Fruit fly (Drosophila melanogaster) whole organism, embryonic: Measurements from ENCODE around the gene DCTN5-p25.

ENCODE experiments used
- ATbp ChIP-seq: fragments of 200-800 bp; sonication (Bioruptor generic); optimal IDR thresholded peaks from 2 replicates; lab custom pipeline; 2017; ENCODE audit warnings: missing biosample characterization, mild to moderate bottlenecking, missing genetic modification characterization, missing genetic modification reagents
- CG12071 ChIP-seq: fragments of 200-800 bp; sonication (Bioruptor generic); optimal IDR thresholded peaks from 3 replicates; lab custom pipeline; 2018; ENCODE audit warnings: missing biosample characterization, mild to moderate bottlenecking, missing genetic modification characterization
- CG15011 ChIP-seq: fragments of 200-800 bp; sonication (Bioruptor generic); optimal IDR thresholded peaks from 3 replicates; lab custom pipeline; 2018; ENCODE audit warnings: missing biosample characterization, mild to moderate bottlenecking, missing genetic modification characterization
- CG17612 ChIP-seq: fragments of 200-800 bp; sonication (Bioruptor generic); IDR thresholded peaks from 2 replicates; pipeline ENCODE4 v1.3.6; 2022; ENCODE audit warnings: missing biosample characterization, missing genetic modification characterization
- CG1832 ChIP-seq: fragments of 200-800 bp; sonication (Bioruptor generic); optimal IDR thresholded peaks from 2 replicates; lab custom pipeline; 2017; ENCODE audit warnings: missing biosample characterization, mild to moderate bottlenecking, missing genetic modification characterization, inconsistent platforms
- CG18476 ChIP-seq: fragments of 200-800 bp; sonication (Bioruptor generic); optimal IDR thresholded peaks from 2 replicates; lab custom pipeline; 2016; ENCODE audit warnings: missing biosample characterization, mild to moderate bottlenecking, missing genetic modification characterization
- CG30431 ChIP-seq: fragments of 200-800 bp; sonication (Bioruptor generic); optimal IDR thresholded peaks from 2 replicates; lab custom pipeline; 2017; ENCODE audit warnings: missing biosample characterization, missing genetic modification characterization
- CG31365 ChIP-seq: fragments of 200-800 bp; sonication (Bioruptor generic); optimal IDR thresholded peaks from 2 replicates; lab custom pipeline; 2018; ENCODE audit warnings: missing biosample characterization, mild to moderate bottlenecking, missing genetic modification characterization
- CG4282 ChIP-seq: fragments of 200-800 bp; sonication (Bioruptor generic); optimal IDR thresholded peaks from 2 replicates; lab custom pipeline; 2016; ENCODE audit warnings: missing biosample characterization, missing genetic modification characterization
- CG4360 ChIP-seq: fragments of 200-800 bp; sonication (Bioruptor generic); IDR thresholded peaks from 2 replicates; pipeline ENCODE4 v1.3.6; 2022; ENCODE audit warnings: missing biosample characterization, missing genetic modification characterization
- CG4404 ChIP-seq: fragments of 200-800 bp; sonication (Bioruptor generic); IDR thresholded peaks from 2 replicates; pipeline ENCODE4 v1.3.6; 2022; ENCODE audit warnings: missing biosample characterization, missing genetic modification characterization
- CG6791 ChIP-seq: fragments of 200-800 bp; sonication (Bioruptor generic); IDR thresholded peaks from 3 replicates; pipeline ENCODE4 v1.3.6; 2022; ENCODE audit warnings: missing biosample characterization, missing genetic modification characterization; ENCODE audit not compliant: partially characterized antibody
- CG8388 ChIP-seq: fragments of 200-800 bp; sonication (Bioruptor generic); optimal IDR thresholded peaks from 2 replicates; lab custom pipeline; 2019; ENCODE audit warnings: missing biosample characterization, mild to moderate bottlenecking, missing genetic modification characterization, moderate library complexity
- CG9727 ChIP-seq: fragments of 200-800 bp; sonication (Bioruptor generic); optimal IDR thresholded peaks from 3 replicates; lab custom pipeline; 2017; ENCODE audit warnings: missing biosample characterization, mild to moderate bottlenecking, missing genetic modification characterization
- D19B ChIP-seq: fragments of 200-800 bp; sonication (Bioruptor generic); optimal IDR thresholded peaks from 2 replicates; lab custom pipeline; 2017; ENCODE audit warnings: missing biosample characterization, mild to moderate bottlenecking, missing genetic modification characterization
- Dll ChIP-seq: fragments of 200-800 bp; sonication (Bioruptor generic); IDR thresholded peaks from 4 replicates; pipeline ENCODE4 v1.3.6; 2022; ENCODE audit warnings: missing biosample characterization, missing genetic modification characterization; ENCODE audit not compliant: partially characterized antibody
- Drgx ChIP-seq: fragments of 200-800 bp; sonication (Bioruptor generic); IDR thresholded peaks from 2 replicates; pipeline ENCODE4 v1.3.6; 2022; ENCODE audit warnings: missing biosample characterization, missing genetic modification characterization
- HmgZ ChIP-seq: fragments of 200-800 bp; sonication (Bioruptor generic); optimal IDR thresholded peaks from 2 replicates; lab custom pipeline; 2018; ENCODE audit warnings: missing biosample characterization, mild to moderate bottlenecking, missing genetic modification characterization
- Nf-YB ChIP-seq: fragments of 200-800 bp; sonication (Bioruptor generic); optimal IDR thresholded peaks from 3 replicates; lab custom pipeline; 2019; ENCODE audit warnings: missing biosample characterization, mild to moderate bottlenecking, missing genetic modification characterization, moderate library complexity
- Sin3A ChIP-seq: fragments of >200 bp; optimal IDR thresholded peaks from 2 replicates; lab custom pipeline; 2018
- al ChIP-seq: fragments of 200-800 bp; sonication (Bioruptor generic); IDR thresholded peaks from 2 replicates; pipeline ENCODE4 v1.3.6; 2022; ENCODE audit warnings: missing biosample characterization, missing genetic modification characterization
- bab2 ChIP-seq: fragments of 200-800 bp; sonication (Bioruptor generic); optimal IDR thresholded peaks from 2 replicates; lab custom pipeline; 2016; ENCODE audit warnings: missing biosample characterization, missing genetic modification characterization
- cato ChIP-seq: fragments of 200-800 bp; sonication (Bioruptor generic); optimal IDR thresholded peaks from 2 replicates; lab custom pipeline; 2016; ENCODE audit warnings: missing biosample characterization, missing genetic modification characterization, borderline replicate concordance
- caup ChIP-seq: fragments of 200-800 bp; sonication (Bioruptor generic); optimal IDR thresholded peaks from 3 replicates; lab custom pipeline; 2017; ENCODE audit warnings: missing biosample characterization, mild to moderate bottlenecking, missing genetic modification characterization, moderate library complexity; ENCODE audit not compliant: severe bottlenecking
- disco-r ChIP-seq: fragments of 200-800 bp; sonication (Bioruptor generic); optimal IDR thresholded peaks from 2 replicates; lab custom pipeline; 2016; ENCODE audit warnings: missing biosample characterization, missing genetic modification characterization
- en ChIP-seq: fragments of 200-800 bp; sonication (Bioruptor generic); optimal IDR thresholded peaks from 2 replicates; lab custom pipeline; 2016; ENCODE audit warnings: missing biosample characterization, missing genetic modification characterization
- her ChIP-seq: fragments of 200-800 bp; sonication (Bioruptor generic); optimal IDR thresholded peaks from 2 replicates; lab custom pipeline; 2016; ENCODE audit warnings: missing biosample characterization, missing genetic modification characterization
- insv ChIP-seq, 2 experiments: fragments of 200-800 bp; sonication (Bioruptor generic); optimal IDR thresholded peaks; 3 replicates each; lab custom pipeline; 2016 to 2018; ENCODE audit warnings: missing biosample characterization in 2 of 2, missing genetic modification characterization in 2 of 2
- jumu ChIP-seq: fragments of 200-800 bp; sonication (Bioruptor generic); optimal IDR thresholded peaks from 3 replicates; lab custom pipeline; 2016; ENCODE audit warnings: missing biosample characterization, missing genetic modification characterization
- lola ChIP-seq, 3 experiments: fragments of >200 bp in 2 of 3; fragments of 200-800 bp in 1 of 3; sonication (Bioruptor generic) in 1 of 3; optimal IDR thresholded peaks; 2 replicates each; lab custom pipeline; 2017 to 2019; ENCODE audit warnings: missing biosample characterization in 3 of 3, missing genetic modification characterization in 3 of 3, mild to moderate bottlenecking in 1 of 3, moderate library complexity in 1 of 3
- lov ChIP-seq, 2 experiments: fragments of 200-800 bp in 1 of 2; fragments of >200 bp in 1 of 2; sonication (Bioruptor generic) in 1 of 2; IDR thresholded peaks in 1 of 2; optimal IDR thresholded peaks in 1 of 2; 2 replicates in 1 of 2; 3 replicates in 1 of 2; pipeline versions ENCODE4 v1.3.6 to Lab custom; 2017 to 2022; ENCODE audit warnings: missing biosample characterization in 1 of 2, missing genetic modification characterization in 1 of 2
- maf-S ChIP-seq: fragments of 200-800 bp; sonication (Bioruptor generic); optimal IDR thresholded peaks from 2 replicates; lab custom pipeline; 2016; ENCODE audit warnings: missing biosample characterization, missing genetic modification characterization
- nerfin-2 ChIP-seq: fragments of 200-800 bp; sonication (Bioruptor generic); IDR thresholded peaks from 2 replicates; pipeline ENCODE4 v1.3.6; 2022; ENCODE audit warnings: missing biosample characterization, missing genetic modification characterization; ENCODE audit not compliant: partially characterized antibody
- pb ChIP-seq: fragments of 200-800 bp; sonication (Bioruptor generic); optimal IDR thresholded peaks from 3 replicates; lab custom pipeline; 2016; ENCODE audit warnings: missing biosample characterization, missing genetic modification characterization
- phol ChIP-seq: fragments of 200-800 bp; sonication (Bioruptor generic); optimal IDR thresholded peaks from 3 replicates; lab custom pipeline; 2018; ENCODE audit warnings: missing biosample characterization, mild to moderate bottlenecking, missing genetic modification characterization, moderate library complexity
- rib ChIP-seq: fragments of 200-800 bp; sonication (Bioruptor generic); IDR thresholded peaks from 2 replicates; pipeline ENCODE4 v1.3.6; 2022; ENCODE audit warnings: missing biosample characterization, missing genetic modification characterization
- row ChIP-seq: fragments of 200-800 bp; sonication (Bioruptor generic); IDR thresholded peaks from 3 replicates; pipeline ENCODE4 v1.3.6; 2022; ENCODE audit warnings: missing biosample characterization, missing genetic modification characterization
- sd ChIP-seq: fragments of 200-800 bp; sonication (Bioruptor generic); optimal IDR thresholded peaks from 3 replicates; lab custom pipeline; 2018; ENCODE audit warnings: missing biosample characterization, mild to moderate bottlenecking, missing genetic modification characterization, moderate library complexity
- sens ChIP-seq: fragments of 200-800 bp; sonication (Bioruptor generic); peaks from one replicate; lab custom pipeline; 2016; ENCODE audit warnings: missing biosample characterization, missing genetic modification characterization
- ssp ChIP-seq: fragments of 200-800 bp; sonication (Bioruptor generic); IDR thresholded peaks from 2 replicates; pipeline ENCODE4 v1.3.6; 2022; ENCODE audit warnings: missing biosample characterization, missing genetic modification characterization
- tll ChIP-seq, 2 experiments: fragments of 200-800 bp in 1 of 2; fragments of >200 bp in 1 of 2; sonication (Bioruptor generic) in 1 of 2; optimal IDR thresholded peaks; 2 replicates each; lab custom pipeline; 2017 to 2019; ENCODE audit warnings: missing biosample characterization in 2 of 2, missing genetic modification characterization in 2 of 2, mild to moderate bottlenecking in 1 of 2, moderate library complexity in 1 of 2
- trh ChIP-seq: fragments of 200-800 bp; sonication (Bioruptor generic); optimal IDR thresholded peaks from 2 replicates; lab custom pipeline; 2016; ENCODE audit warnings: missing biosample characterization, missing genetic modification characterization
- tx ChIP-seq: fragments of 200-800 bp; sonication (Bioruptor generic); optimal IDR thresholded peaks from 2 replicates; lab custom pipeline; 2016; ENCODE audit warnings: missing biosample characterization, missing genetic modification characterization
- unpg ChIP-seq: fragments of 200-800 bp; sonication (Bioruptor generic); optimal IDR thresholded peaks from 3 replicates; lab custom pipeline; 2018; ENCODE audit warnings: missing biosample characterization, mild to moderate bottlenecking, missing genetic modification characterization, moderate library complexity
- vfl ChIP-seq: fragments of 200-800 bp; sonication (Bioruptor generic); optimal IDR thresholded peaks from 2 replicates; lab custom pipeline; 2016; ENCODE audit warnings: missing biosample characterization, missing genetic modification characterization
- wor ChIP-seq: fragments of 200-800 bp; sonication (Bioruptor generic); IDR thresholded peaks from 2 replicates; pipeline ENCODE4 v1.3.6; 2022; ENCODE audit warnings: missing biosample characterization, missing genetic modification characterization
- yki ChIP-seq: fragments of >200 bp; optimal IDR thresholded peaks from 3 replicates; lab custom pipeline; 2018
- zf30C ChIP-seq: fragments of 200-800 bp; sonication (Bioruptor generic); optimal IDR thresholded peaks from 3 replicates; lab custom pipeline; 2018; ENCODE audit warnings: missing biosample characterization, mild to moderate bottlenecking, missing genetic modification characterization

Gene DCTN5-p25

dm6 chr2L:14995594-14996463 is 9.7 kb upstream of the DCTN5-p25 start (continued):
- no peak for TF ChIP-seq yki (lab: Kevin White, UChicago)
- peak; percentile 68 for TF ChIP-seq CG17612 (GFP tag; lab: Robert Waterston, UW)
- peak; percentile 68 for TF ChIP-seq CG30431 (GFP tag; lab: Kevin White, UChicago)
- TF ChIP-seq Nf-YB (GFP tag; lab: Kevin White, UChicago) = peak; percentile 74
- peak; percentile 94 for TF ChIP-seq wor
- peak; percentile 12 for TF ChIP-seq maf-S
- peak; percentile 84 for TF ChIP-seq al
- TF ChIP-seq nerfin-2 (GFP tag; lab: Robert Waterston, UW) = no peak
- TF ChIP-seq CG12071 (GFP tag; lab: Kevin White, UChicago) = peak; percentile 59
- peak; percentile 83 for TF ChIP-seq caup (GFP tag; lab: Kevin White, UChicago)
- TF ChIP-seq cato (GFP tag; lab: Kevin White, UChicago) = peak; percentile 79
- TF ChIP-seq en = peak; percentile 34
- peak; percentile 95 for TF ChIP-seq phol (tag; lab: Kevin White, UChicago)
- peak; percentile 77 for TF ChIP-seq trh (GFP tag; lab: Kevin White, UChicago)
- TF ChIP-seq jumu (GFP tag; lab: Kevin White, UChicago) = no peak
- peak; percentile 60 for TF ChIP-seq zf30C
- peak; percentile 72 for TF ChIP-seq CG4404 (GFP tag; lab: Robert Waterston, UW)
- TF ChIP-seq disco-r = no peak
- TF ChIP-seq vfl (GFP tag; lab: Kevin White, UChicago) = peak; percentile 53
- TF ChIP-seq insv (GFP tag; optimal IDR thresholded peaks at IDR 0.05; lab: Kevin White, UChicago) = no peak
- peak; percentile 95 for TF ChIP-seq ATbp
- TF ChIP-seq CG9727 (GFP tag; lab: Kevin White, UChicago) = peak; percentile 92
- peak; percentile 84 for TF ChIP-seq sd (tag; lab: Kevin White, UChicago)
- TF ChIP-seq CG15011 (GFP tag; lab: Kevin White, UChicago) = peak; percentile 74
- TF ChIP-seq CG31365 = peak; percentile 56
- 0 out of 3 replicates have a peak, but pooled peaks have one; percentile 31 for TF ChIP-seq CG6791 (GFP tag; lab: Robert Waterston, UW)
- peak; percentile 88 for TF ChIP-seq CG4360 (GFP tag; lab: Robert Waterston, UW)
- peak; percentile 96 for TF ChIP-seq row (GFP tag; lab: Robert Waterston, UW)
- no peak for TF ChIP-seq CG4282 (GFP tag; lab: Kevin White, UChicago)
- TF ChIP-seq D19B (GFP tag; lab: Kevin White, UChicago) = peak; percentile 61
- TF ChIP-seq tll (GFP tag; optimal IDR thresholded peaks at IDR 0.05; lab: Kevin White, UChicago) = no peak
- TF ChIP-seq tx (GFP tag; lab: Kevin White, UChicago) = peak; percentile 26
- 0 out of 4 replicates have a peak, but pooled peaks have one; percentile 28 for TF ChIP-seq Dll (GFP tag; lab: Robert Waterston, UW)
- TF ChIP-seq Drgx (GFP tag; lab: Robert Waterston, UW) = peak; percentile 94
- TF ChIP-seq unpg (GFP tag; lab: Kevin White, UChicago) = peak; percentile 96
- no peak for TF ChIP-seq Sin3A (lab: Kevin White, UChicago)
- TF ChIP-seq bab2 (GFP tag; lab: Kevin White, UChicago) = peak; percentile 36
- TF ChIP-seq CG18476 (GFP tag; lab: Kevin White, UChicago) = peak; percentile 78
- no peak; the same call in 1 of the 2 replicates for TF ChIP-seq rib (GFP tag; lab: Robert Waterston, UW)
- no peak for TF ChIP-seq lov (optimal IDR thresholded peaks at IDR 0.05; lab: Kevin White, UChicago)
- peak; percentile 73 for TF ChIP-seq lov (GFP tag; IDR thresholded peaks at IDR 0.05; lab: Robert Waterston, UW)
- peak in 1 of 3 experiments; percentile 89 for TF ChIP-seq lola (GFP tag; optimal IDR thresholded peaks at IDR 0.05; lab: Kevin White, UChicago)
- peak; percentile 75 for TF ChIP-seq CG1832 (GFP tag; lab: Kevin White, UChicago)
- peak; percentile 15 for TF ChIP-seq her (GFP tag; lab: Kevin White, UChicago)
- TF ChIP-seq pb (GFP tag; lab: Kevin White, UChicago) = peak; percentile 61
- TF ChIP-seq sens = peak; percentile 85
- TF ChIP-seq HmgZ (tag; lab: Kevin White, UChicago) = peak; percentile 78
- peak; percentile 92 for TF ChIP-seq CG8388 (GFP tag; lab: Kevin White, UChicago)
- TF ChIP-seq ssp (GFP tag; lab: Robert Waterston, UW) = peak; percentile 86
